Worm (Caenorhabditis elegans) whole organism, L4/young adult: ENCODE data around the gene taf-6.2.

Source experiments
- W03F9.2 ChIP-seq: fragments of 150-350 bp; optimal IDR thresholded peaks from 2 replicates; lab custom pipeline; 2014; ENCODE audit warnings: missing biosample characterization, missing genetic modification characterization
- dao-5 ChIP-seq: sonication (generic microtip); optimal IDR thresholded peaks from 2 replicates; lab custom pipeline; 2016; ENCODE audit warnings: missing genotype, missing genetic modification characterization, moderate library complexity, missing compliant biosample characterization
- him-1 ChIP-seq: sonication (generic microtip); optimal IDR thresholded peaks from 2 replicates; lab custom pipeline; 2016; ENCODE audit warnings: missing genotype, missing genetic modification reagents, missing genetic modification characterization, missing compliant biosample characterization

taf-6.2 gene

DNA sequence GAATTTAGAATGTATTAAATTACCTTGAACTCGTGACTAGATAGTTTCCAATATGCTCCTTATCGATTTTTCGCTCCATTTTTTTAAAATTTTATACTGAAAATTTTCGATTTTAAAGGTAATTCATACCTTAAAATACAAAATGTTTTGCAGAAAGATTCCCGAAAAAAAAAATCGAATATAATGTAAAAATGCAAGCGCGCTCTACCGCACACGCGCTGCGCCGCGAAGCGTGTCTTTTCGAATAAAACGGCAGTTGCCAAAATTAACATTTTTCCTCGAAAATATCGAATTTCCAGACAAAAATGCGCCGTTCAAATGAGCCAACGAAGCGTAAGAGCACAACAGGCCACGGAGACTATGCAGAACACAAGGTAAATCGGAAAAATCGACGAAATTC, at the start of gene taf-6.2, which contains the start of gene Y37E11AL.3:
Gene taf-6.2, minus strand, starts transcription at position 96 of the 400 bp plus-strand sequence.
Gene Y37E11AL.3, plus strand, starts transcription at position 298 of the 400 bp plus-strand sequence.
- TF ChIP-seq dao-5 (tag; lab: Kevin White, UChicago) (no peak), W03F9.2 (tag; lab: Kevin White, UChicago) (no peak), him-1 (tag; lab: Kevin White, UChicago) (no peak)

DNA sequence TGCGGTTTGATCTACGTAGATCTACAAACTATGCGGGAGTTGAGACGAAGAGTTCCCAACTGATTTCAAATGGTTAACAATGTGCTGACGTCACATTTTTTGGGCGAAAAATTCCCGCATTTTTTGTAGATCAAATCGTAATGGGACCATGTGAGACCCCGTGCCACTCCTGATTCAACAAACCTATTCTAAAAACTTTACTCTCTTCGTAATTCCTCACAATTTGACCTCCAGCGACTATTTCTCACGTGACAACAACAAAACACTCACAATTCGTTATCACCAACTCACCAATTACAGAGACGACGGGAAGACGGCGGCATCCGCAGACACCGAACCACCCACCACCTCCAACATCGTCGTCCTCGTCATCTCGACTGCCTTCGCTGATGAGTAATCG, 49.2 kb upstream of the taf-6.2 start, which contains the start of gene siah-1:
Gene siah-1, plus strand, starts transcription at position 301 of the 400 bp plus-strand sequence.
- TF ChIP-seq him-1 (tag; lab: Kevin White, UChicago) (no peak), W03F9.2 (tag; lab: Kevin White, UChicago) (no peak), dao-5 (tag; lab: Kevin White, UChicago) (no peak)

DNA sequence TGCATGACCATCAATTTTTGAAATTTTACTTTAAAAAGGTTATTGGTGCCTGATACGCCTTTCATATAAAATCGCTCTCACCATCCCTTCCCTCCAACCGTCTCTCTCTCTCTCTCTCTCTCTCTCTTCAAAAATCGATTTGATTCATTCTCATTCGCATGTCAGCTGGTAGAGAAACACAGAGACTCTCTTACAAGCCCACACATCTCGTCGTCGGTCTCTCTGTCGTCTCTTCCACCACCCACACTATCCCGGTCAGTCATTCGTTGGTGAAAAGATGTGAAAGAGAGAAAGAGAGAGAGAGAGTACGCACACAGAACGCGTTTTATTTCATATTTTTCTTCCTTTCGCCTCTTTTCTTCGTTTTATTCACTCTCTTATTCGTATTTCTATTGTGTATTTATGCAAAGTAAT, 47.9 kb upstream of the taf-6.2 start:
- TF ChIP-seq him-1 (tag; lab: Kevin White, UChicago) (no peak), dao-5 (tag; lab: Kevin White, UChicago) (no peak), W03F9.2 (tag; lab: Kevin White, UChicago) (peak; percentile 48)

DNA sequence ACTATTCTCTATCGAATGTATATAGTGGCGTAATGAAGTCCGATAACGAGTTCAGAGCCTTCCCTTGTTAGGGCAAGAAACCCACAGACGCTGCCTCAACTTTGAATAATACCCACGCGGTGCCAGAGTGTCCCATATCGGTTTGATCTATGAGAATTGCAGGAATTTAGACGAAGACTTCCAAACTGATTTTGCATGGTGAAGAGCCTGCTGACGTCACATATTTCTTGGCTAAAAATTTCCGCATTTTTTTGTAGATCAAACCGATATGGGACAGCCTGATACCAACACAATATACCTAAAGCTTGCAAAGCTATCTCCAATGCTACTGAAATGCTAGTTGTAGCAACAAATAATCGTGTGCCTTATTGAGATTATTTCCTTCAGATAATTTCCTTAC, 47.3 kb upstream of the taf-6.2 start:
- TF ChIP-seq him-1 (tag; lab: Kevin White, UChicago) (no peak), W03F9.2 (tag; lab: Kevin White, UChicago) (no peak), dao-5 (tag; lab: Kevin White, UChicago) (no peak)

DNA sequence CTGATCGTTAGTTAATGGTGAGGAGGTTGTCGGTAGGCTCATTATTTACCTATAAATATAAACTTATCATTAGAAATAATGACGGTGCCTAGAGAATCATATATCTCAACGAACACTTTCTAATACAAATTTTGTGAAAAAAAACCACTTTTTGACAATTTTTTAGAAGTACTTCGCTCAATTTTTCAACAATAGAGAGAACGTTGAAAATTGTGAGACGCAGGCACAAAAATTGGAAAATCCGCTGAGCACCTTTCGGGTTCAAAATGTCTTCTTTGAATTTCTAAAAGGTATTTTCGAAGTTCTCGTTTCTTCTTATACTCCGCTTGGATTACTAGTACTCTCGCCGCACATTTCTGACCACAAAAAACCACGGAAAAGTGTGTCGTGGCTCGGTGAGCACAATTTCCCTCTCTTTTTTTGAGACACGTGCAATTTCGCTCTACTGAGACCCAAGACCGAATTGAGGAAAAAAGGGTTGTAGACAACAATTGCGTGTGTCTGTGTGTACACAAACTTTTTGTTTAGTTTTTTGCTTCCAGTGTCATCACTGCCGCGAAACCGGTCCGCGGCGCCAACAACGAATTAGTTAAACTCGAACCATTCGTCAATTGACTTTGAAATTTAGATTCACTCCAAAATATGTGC, 46.4 kb upstream of the taf-6.2 start, which contains the start of gene nape-1:
Gene nape-1, minus strand, starts transcription at position 51 of the 648 bp plus-strand sequence.
- TF ChIP-seq W03F9.2 (tag; lab: Kevin White, UChicago): peak; percentile 18
- no peak for TF ChIP-seq dao-5 (tag; lab: Kevin White, UChicago)

DNA sequence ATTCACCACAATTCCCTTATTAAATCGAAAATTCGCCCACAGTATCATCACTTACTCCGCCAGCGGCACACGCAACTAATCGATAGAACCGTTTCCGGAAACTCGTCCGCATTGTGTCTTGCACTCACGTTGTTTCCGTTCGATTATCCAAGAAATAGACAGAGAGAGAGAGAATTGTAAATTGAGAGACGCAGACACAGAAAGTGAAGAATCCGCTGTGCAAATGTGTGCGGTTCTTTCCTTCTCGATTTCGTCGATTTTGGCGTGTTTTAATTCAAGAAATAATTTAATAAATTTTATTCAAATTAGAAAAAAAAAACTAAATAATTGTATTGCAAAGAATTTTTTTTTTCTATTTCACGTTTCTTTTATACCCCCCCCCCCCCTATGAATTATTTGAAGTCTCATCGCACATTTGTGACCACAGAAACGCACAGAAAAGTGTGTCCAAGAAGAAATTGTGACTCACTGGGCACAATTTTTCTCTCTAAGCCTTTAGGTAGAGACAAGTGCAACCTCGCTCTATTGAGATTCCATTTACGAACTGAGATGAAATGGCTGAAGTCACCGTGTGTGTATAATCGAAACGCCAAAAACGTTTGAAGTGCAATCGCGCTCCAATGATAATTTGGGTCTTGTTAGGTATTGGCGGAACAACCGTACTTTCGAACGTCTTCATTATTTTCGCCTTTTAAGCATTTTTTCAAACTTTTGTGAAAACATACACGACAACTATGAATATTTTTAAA, 44.3 kb upstream of the taf-6.2 start, which contains the start of gene nape-2:
Gene nape-2, minus strand, starts transcription at position 271 of the 749 bp plus-strand sequence.
- TF ChIP-seq dao-5 (tag; lab: Kevin White, UChicago) (no peak), W03F9.2 (tag; lab: Kevin White, UChicago) (no peak)

DNA sequence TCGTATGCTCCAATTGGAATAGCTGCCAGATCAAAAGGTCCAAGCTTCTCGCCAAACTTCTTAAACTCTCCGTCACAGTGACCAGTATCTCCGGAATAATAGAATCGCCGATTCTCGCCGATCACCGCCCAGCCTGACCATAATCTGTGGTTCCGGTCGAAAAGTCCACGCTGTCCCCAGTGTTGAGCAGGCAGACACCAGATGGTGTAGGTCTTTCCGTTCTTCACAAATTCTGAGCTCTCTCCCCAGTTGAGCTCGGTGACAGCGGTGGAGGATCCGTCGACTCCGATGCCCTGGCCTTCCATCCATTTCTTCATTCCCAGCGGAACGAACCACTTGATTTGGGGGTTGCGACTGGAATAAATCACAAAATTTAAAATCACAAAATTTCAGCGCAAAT, 41.7 kb upstream of the taf-6.2 start:
- TF ChIP-seq him-1 (tag; lab: Kevin White, UChicago): no peak
- no peak for TF ChIP-seq W03F9.2 (tag; lab: Kevin White, UChicago)
- no peak for TF ChIP-seq dao-5 (tag; lab: Kevin White, UChicago)

DNA sequence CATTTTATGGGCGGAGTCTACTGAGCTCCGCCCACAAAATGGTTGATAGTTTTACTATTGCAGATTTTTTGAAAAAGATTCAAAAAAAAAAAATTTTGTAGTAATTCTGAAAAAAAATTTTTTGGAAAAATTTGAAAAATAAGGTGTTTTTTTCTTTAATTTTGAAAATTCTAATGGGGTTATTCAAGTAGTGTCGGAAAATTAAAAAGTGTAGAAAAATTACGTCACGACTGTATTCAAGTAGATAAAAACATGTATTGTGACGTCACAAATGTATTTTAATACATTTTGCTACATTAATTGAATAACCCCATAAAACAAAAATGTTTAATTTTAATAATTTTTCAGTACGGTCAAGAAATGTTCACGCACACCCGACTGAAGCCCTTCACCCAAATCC, 38.8 kb upstream of the taf-6.2 start:
- no peak for TF ChIP-seq dao-5 (tag; lab: Kevin White, UChicago)
- no peak for TF ChIP-seq W03F9.2 (tag; lab: Kevin White, UChicago)
- TF ChIP-seq him-1 (tag; lab: Kevin White, UChicago): no peak

DNA sequence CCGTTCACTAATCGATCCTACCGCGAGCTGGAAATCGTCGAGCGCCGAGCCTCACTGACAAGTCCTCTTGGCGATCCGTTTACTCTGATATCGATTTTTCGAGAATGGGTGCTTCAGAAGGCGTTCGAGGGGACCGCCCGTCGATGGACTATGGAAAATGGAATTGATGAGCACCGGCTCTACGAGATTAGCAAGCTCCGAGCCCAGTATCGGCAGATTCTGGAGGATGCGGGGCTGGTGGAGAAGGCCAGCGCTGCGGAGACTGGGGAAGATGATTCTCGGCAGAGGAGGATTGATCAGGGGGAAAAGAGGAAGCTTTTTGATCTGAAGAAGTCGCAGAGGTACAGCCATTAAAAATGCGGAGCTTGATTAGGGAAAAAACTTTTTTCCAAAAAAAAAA, 36.9 kb upstream of the taf-6.2 start:
- no peak for TF ChIP-seq W03F9.2 (tag; lab: Kevin White, UChicago)
- TF ChIP-seq him-1 (tag; lab: Kevin White, UChicago): no peak
- no peak for TF ChIP-seq dao-5 (tag; lab: Kevin White, UChicago)

DNA sequence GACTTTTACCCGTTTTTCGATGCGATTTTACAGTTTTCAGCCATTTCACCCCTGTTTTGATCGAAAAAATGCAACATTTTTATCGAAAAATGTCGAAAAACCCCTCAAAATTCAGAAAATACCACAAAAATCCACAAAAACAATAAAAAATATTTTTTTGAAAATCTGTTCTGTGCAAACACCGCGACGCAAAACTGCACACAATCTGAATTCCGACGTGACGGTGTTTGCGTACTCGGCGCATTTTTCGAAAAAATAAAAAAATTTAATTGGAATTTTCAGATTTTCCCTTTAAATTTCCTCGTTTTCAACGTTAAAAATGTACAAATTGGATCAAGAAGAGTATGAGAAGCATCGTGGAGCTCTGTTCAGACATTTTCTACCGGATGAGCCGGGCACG, 31.3 kb upstream of the taf-6.2 start, which contains the start of gene smgl-2:
Gene smgl-2, plus strand, starts transcription at position 320 of the 400 bp plus-strand sequence.
- TF ChIP-seq W03F9.2 (tag; lab: Kevin White, UChicago): peak; percentile 83
- no peak for TF ChIP-seq him-1 (tag; lab: Kevin White, UChicago)

DNA sequence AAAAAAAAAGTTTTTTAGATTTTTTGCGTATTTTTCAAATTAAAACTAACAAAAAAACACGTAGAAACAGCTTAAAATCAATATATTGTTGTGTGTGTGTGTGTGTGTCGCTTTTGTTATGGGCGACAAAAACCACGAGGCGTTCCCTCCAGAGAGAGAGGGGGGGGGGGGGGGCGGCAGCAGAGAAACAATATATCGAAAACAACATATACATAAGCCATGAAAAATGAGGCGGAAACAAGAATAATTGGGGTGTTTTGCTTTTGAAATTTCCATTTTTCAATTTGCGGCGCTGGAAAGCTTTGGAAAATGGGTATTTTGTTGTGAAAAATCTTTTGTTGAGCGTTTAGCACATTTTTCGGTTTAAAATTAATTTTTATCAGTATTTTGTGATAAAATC, 30.8 kb upstream of the taf-6.2 start, which contains the start of gene Y37E11AM.2:
Gene Y37E11AM.2, minus strand, starts transcription at position 101 of the 400 bp plus-strand sequence.
- TF ChIP-seq dao-5 (tag; lab: Kevin White, UChicago): no peak
- no peak for TF ChIP-seq him-1 (tag; lab: Kevin White, UChicago)
- TF ChIP-seq W03F9.2 (tag; lab: Kevin White, UChicago): no peak

DNA sequence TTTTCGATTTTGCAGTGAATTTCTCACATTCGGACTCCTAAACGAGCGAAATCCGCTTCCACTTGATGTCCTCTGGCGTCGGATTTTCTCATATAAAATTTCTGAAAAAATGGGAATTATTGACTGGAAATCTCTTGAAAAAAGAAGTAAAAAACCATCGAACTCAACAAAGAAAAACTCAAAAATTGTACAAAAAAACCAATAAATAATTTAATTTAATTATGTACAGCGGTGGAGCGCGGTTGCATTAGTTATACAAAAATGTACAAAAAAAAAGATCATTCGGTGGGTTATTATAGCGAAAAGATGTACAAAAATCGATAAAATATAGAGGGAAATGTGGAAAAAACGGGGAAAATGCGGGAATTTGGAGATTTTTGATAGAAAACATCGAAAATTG, 28.2 kb upstream of the taf-6.2 start, which contains the start of gene Y37E11AM.4:
Gene Y37E11AM.4, minus strand, starts transcription at position 101 of the 400 bp plus-strand sequence.
- no peak for TF ChIP-seq him-1 (tag; lab: Kevin White, UChicago)
- no peak for TF ChIP-seq W03F9.2 (tag; lab: Kevin White, UChicago)
- no peak for TF ChIP-seq dao-5 (tag; lab: Kevin White, UChicago)

DNA sequence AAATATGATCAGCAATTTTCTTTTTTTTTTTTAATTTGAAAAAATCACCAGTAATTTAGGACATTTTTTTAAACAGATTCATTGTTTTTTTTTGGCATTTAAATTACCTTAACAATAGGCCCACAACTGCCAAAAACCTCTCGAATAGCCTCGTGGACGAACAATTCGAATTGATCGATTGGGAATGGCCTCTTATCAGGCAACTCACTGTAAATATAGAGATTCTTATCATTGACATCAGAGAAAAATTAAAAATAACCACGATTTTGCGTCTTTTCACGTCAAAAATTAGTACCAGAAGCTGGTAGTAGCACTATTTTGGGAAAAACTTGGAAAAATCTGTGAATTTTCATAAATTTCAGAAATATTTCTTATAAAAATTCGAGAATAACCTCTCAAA, 27.4 kb upstream of the taf-6.2 start:
- no peak for TF ChIP-seq him-1 (tag; lab: Kevin White, UChicago)
- TF ChIP-seq W03F9.2 (tag; lab: Kevin White, UChicago): no peak
- TF ChIP-seq dao-5 (tag; lab: Kevin White, UChicago): no peak
